Worm (Caenorhabditis elegans): ENCODE results near the gene daf-28.

- no peak for TF ChIP-seq scrt-1 (GFP tag; IDR thresholded peaks at IDR 0.05)
- no peak for TF ChIP-seq pes-1 (GFP tag; IDR thresholded peaks at IDR 0.05)
- no peak for TF ChIP-seq F13C5.2 (tag; optimal IDR thresholded peaks at IDR 0.05)
- no peak for TF ChIP-seq aly-1 (tag; optimal IDR thresholded peaks at IDR 0.05)
- no peak for TF ChIP-seq tbx-11 (GFP tag; IDR thresholded peaks at IDR 0.05)
Observed at ce11 chrV:19853610-19854009, 38.7 kb downstream of the daf-28 start.
